Worm (Caenorhabditis elegans) whole organism, L1 larva: Measurements from ENCODE around the gene ard-1.

ENCODE experiments used
- C04F5.9 ChIP-seq: sonication (generic microtip); optimal IDR thresholded peaks from 2 replicates; lab custom pipeline; 2016; ENCODE audit warnings: missing genetic modification characterization, missing compliant biosample characterization
- aha-1 ChIP-seq: fragments of 150-350 bp; optimal IDR thresholded peaks from 2 replicates; lab custom pipeline; 2014; ENCODE audit warnings: missing biosample characterization, missing genetic modification characterization
- alr-1 ChIP-seq: fragments of 200-800 bp; sonication (Bioruptor generic); optimal IDR thresholded peaks from 2 replicates; lab custom pipeline; 2018; ENCODE audit warnings: borderline replicate concordance, mild to moderate bottlenecking, missing genetic modification characterization, missing compliant biosample characterization
- ama-1 ChIP-seq: fragments of 150-350 bp; optimal IDR thresholded peaks from 2 replicates; lab custom pipeline; 2014
- blmp-1 ChIP-seq: fragments of 150-350 bp; optimal IDR thresholded peaks from 2 replicates; lab custom pipeline; 2014; ENCODE audit warnings: missing biosample characterization, missing genetic modification characterization
- ceh-8 ChIP-seq: fragments of 200-800 bp; sonication (Bioruptor generic); optimal IDR thresholded peaks from 2 replicates; lab custom pipeline; 2018; ENCODE audit warnings: mild to moderate bottlenecking, missing genetic modification characterization, moderate library complexity, missing compliant biosample characterization
- ceh-82 ChIP-seq, 3 experiments: fragments of 150-350 bp in 1 of 3; sonication (generic microtip) in 2 of 3; optimal IDR thresholded peaks; 2 replicates each; lab custom pipeline; 2014 to 2017; ENCODE audit warnings: missing biosample characterization in 3 of 3, missing genetic modification characterization in 3 of 3
- ceh-90 ChIP-seq: sonication (generic microtip); optimal IDR thresholded peaks from 2 replicates; lab custom pipeline; 2016; ENCODE audit warnings: missing genetic modification characterization, missing compliant biosample characterization
- dpl-1 ChIP-seq, 3 experiments: fragments of 150-350 bp in 2 of 3; sonication (generic microtip) in 1 of 3; optimal IDR thresholded peaks; 2 replicates each; lab custom pipeline; 2014 to 2017; ENCODE audit warnings: missing biosample characterization in 3 of 3, missing genetic modification characterization in 3 of 3, missing genetic modification reagents in 3 of 3
- dsc-1 ChIP-seq: sonication (generic microtip); optimal IDR thresholded peaks from 2 replicates; lab custom pipeline; 2016; ENCODE audit warnings: mild to moderate bottlenecking, missing genetic modification characterization, missing compliant biosample characterization
- efl-1 ChIP-seq, 4 experiments: fragments of 150-350 bp; optimal IDR thresholded peaks in 3 of 4; peaks in 1 of 4; 1 replicate in 1 of 4; 2 replicates in 3 of 4; lab custom pipeline; 2014; ENCODE audit warnings: missing biosample characterization in 2 of 4, missing genetic modification characterization in 2 of 4, missing genetic modification reagents in 2 of 4
- elt-3 ChIP-seq, 6 experiments: fragments of 150-350 bp in 1 of 6; sonication (generic microtip); optimal IDR thresholded peaks; 2 replicates each; lab custom pipeline; 2017 to 2018; ENCODE audit warnings: missing biosample characterization in 6 of 6, missing genetic modification characterization in 6 of 6, inconsistent platforms in 1 of 6
- ets-5 ChIP-seq: fragments of 200-800 bp; sonication (Bioruptor generic); IDR thresholded peaks from 2 replicates; pipeline ENCODE4 v1.3.6; 2022; ENCODE audit warnings: missing genetic modification characterization, missing compliant biosample characterization
- fkh-8 ChIP-seq: sonication (generic microtip); optimal IDR thresholded peaks from 2 replicates; lab custom pipeline; 2016; ENCODE audit warnings: mild to moderate bottlenecking, missing genetic modification characterization, missing compliant biosample characterization
- fos-1 ChIP-seq: fragments of 150-350 bp; optimal IDR thresholded peaks from 2 replicates; lab custom pipeline; 2014; ENCODE audit warnings: missing biosample characterization, missing genetic modification characterization
- hlh-4 ChIP-seq: sonication (generic microtip); optimal IDR thresholded peaks from 2 replicates; lab custom pipeline; 2016; ENCODE audit warnings: mild to moderate bottlenecking, missing genetic modification characterization, missing compliant biosample characterization
- isw-1 ChIP-seq: fragments of 200-800 bp; sonication (Bioruptor generic); IDR thresholded peaks from 2 replicates; pipeline ENCODE4 v1.3.6; 2022; ENCODE audit warnings: missing genetic modification characterization, missing compliant biosample characterization
- jun-1 ChIP-seq: fragments of 150-350 bp; optimal IDR thresholded peaks from 2 replicates; lab custom pipeline; 2014; ENCODE audit warnings: missing biosample characterization, missing genetic modification reagents, missing genetic modification characterization
- lin-13 ChIP-seq: fragments of 150-350 bp; optimal IDR thresholded peaks from 2 replicates; lab custom pipeline; 2014; ENCODE audit warnings: missing biosample characterization, missing genetic modification reagents, missing genetic modification characterization
- lin-14 ChIP-seq: fragments of 200-800 bp; sonication (Bioruptor generic); optimal IDR thresholded peaks from 2 replicates; lab custom pipeline; 2018; ENCODE audit warnings: mild to moderate bottlenecking, missing genetic modification characterization, moderate library complexity, missing compliant biosample characterization
- lin-35 ChIP-seq, 2 experiments: fragments of 150-350 bp; optimal IDR thresholded peaks; 2 replicates each; lab custom pipeline; 2014; ENCODE audit warnings: missing biosample characterization in 2 of 2, missing genetic modification characterization in 2 of 2, missing genetic modification reagents in 2 of 2
- lir-3 ChIP-seq: sonication (generic microtip); optimal IDR thresholded peaks from 2 replicates; lab custom pipeline; 2016; ENCODE audit warnings: mild to moderate bottlenecking, missing genetic modification characterization, moderate library complexity, missing compliant biosample characterization; ENCODE audit not compliant: poor library complexity
- mdl-1 ChIP-seq, 2 experiments: fragments of 150-350 bp; optimal IDR thresholded peaks; 2 replicates each; lab custom pipeline; 2014 to 2017; ENCODE audit warnings: missing biosample characterization in 2 of 2, missing genetic modification characterization in 2 of 2, inconsistent platforms in 1 of 2
- nhr-12 ChIP-seq: sonication (generic microtip); optimal IDR thresholded peaks from 2 replicates; lab custom pipeline; 2017; ENCODE audit warnings: missing biosample characterization, missing genetic modification characterization
- nhr-20 ChIP-seq: sonication (generic microtip); optimal IDR thresholded peaks from 2 replicates; lab custom pipeline; 2016; ENCODE audit warnings: mild to moderate bottlenecking, missing genetic modification characterization, missing compliant biosample characterization
- nhr-47 ChIP-seq: sonication (generic microtip); optimal IDR thresholded peaks from 2 replicates; lab custom pipeline; 2016; ENCODE audit warnings: mild to moderate bottlenecking, missing genetic modification characterization, moderate library complexity, missing compliant biosample characterization
- nhr-71 ChIP-seq: sonication (generic microtip); optimal IDR thresholded peaks from 2 replicates; lab custom pipeline; 2016; ENCODE audit warnings: mild to moderate bottlenecking, missing genetic modification characterization, moderate library complexity, missing compliant biosample characterization
- nhr-76 ChIP-seq: sonication (generic microtip); optimal IDR thresholded peaks from 2 replicates; lab custom pipeline; 2017; ENCODE audit warnings: missing biosample characterization, missing genetic modification characterization
- nhr-77 ChIP-seq: fragments of 150-350 bp; optimal IDR thresholded peaks from 2 replicates; lab custom pipeline; 2014; ENCODE audit warnings: missing biosample characterization, missing genetic modification characterization
- nhr-84 ChIP-seq: sonication (generic microtip); optimal IDR thresholded peaks from 2 replicates; lab custom pipeline; 2017; ENCODE audit warnings: missing biosample characterization, missing genetic modification characterization
- nhr-85 ChIP-seq: sonication (generic microtip); peaks from one replicate; lab custom pipeline; 2016; ENCODE audit warnings: missing genetic modification characterization, inconsistent platforms, missing compliant biosample characterization
- nhr-90 ChIP-seq: sonication (generic microtip); optimal IDR thresholded peaks from 2 replicates; lab custom pipeline; 2016; ENCODE audit warnings: mild to moderate bottlenecking, missing genetic modification characterization, missing compliant biosample characterization; ENCODE audit not compliant: poor library complexity
- pag-3 ChIP-seq: sonication (generic microtip); optimal IDR thresholded peaks from 2 replicates; lab custom pipeline; 2017; ENCODE audit warnings: missing genetic modification characterization, mild to moderate bottlenecking, missing compliant biosample characterization, antibody characterized with exemption, borderline replicate concordance; ENCODE audit not compliant: insufficient read depth
- rnt-1 ChIP-seq: sonication (generic microtip); optimal IDR thresholded peaks from 2 replicates; lab custom pipeline; 2016; ENCODE audit warnings: mild to moderate bottlenecking, missing genetic modification characterization, moderate library complexity, missing compliant biosample characterization
- skn-1 ChIP-seq: fragments of 150-350 bp; optimal IDR thresholded peaks from 2 replicates; lab custom pipeline; 2014; ENCODE audit warnings: missing biosample characterization, missing genetic modification characterization
- snpc-4 ChIP-seq: fragments of 150-350 bp; optimal IDR thresholded peaks from 2 replicates; lab custom pipeline; 2014; ENCODE audit warnings: missing biosample characterization, missing genetic modification characterization
- snu-23 ChIP-seq: sonication (generic microtip); optimal IDR thresholded peaks from 2 replicates; lab custom pipeline; 2016; ENCODE audit warnings: missing genetic modification characterization, missing compliant biosample characterization
- sptf-1 ChIP-seq: fragments of 150-350 bp; optimal IDR thresholded peaks from 2 replicates; lab custom pipeline; 2014; ENCODE audit warnings: missing biosample characterization, missing genetic modification characterization
- swsn-7 ChIP-seq: sonication (generic microtip); optimal IDR thresholded peaks from 2 replicates; lab custom pipeline; 2016; ENCODE audit warnings: missing genetic modification characterization, missing compliant biosample characterization
- tbx-2 ChIP-seq: sonication (generic microtip); optimal IDR thresholded peaks from 2 replicates; lab custom pipeline; 2016; ENCODE audit warnings: missing genetic modification characterization, missing compliant biosample characterization
- tlp-1 ChIP-seq: fragments of 150-350 bp; optimal IDR thresholded peaks from 2 replicates; lab custom pipeline; 2014; ENCODE audit warnings: missing biosample characterization, missing genetic modification characterization
- unc-86 ChIP-seq: sonication (generic microtip); optimal IDR thresholded peaks from 2 replicates; lab custom pipeline; 2016; ENCODE audit warnings: missing genetic modification characterization, missing compliant biosample characterization
- unc-98 ChIP-seq: fragments of 200-800 bp; sonication (Bioruptor generic); IDR thresholded peaks from 2 replicates; pipeline ENCODE4 v1.3.6; 2022; ENCODE audit warnings: missing genetic modification characterization, missing compliant biosample characterization
- xbp-1 ChIP-seq: sonication (generic microtip); optimal IDR thresholded peaks from 2 replicates; lab custom pipeline; 2016; ENCODE audit warnings: missing genetic modification characterization, missing compliant biosample characterization
- zag-1 ChIP-seq: fragments of 150-350 bp; optimal IDR thresholded peaks from 2 replicates; lab custom pipeline; 2014; ENCODE audit warnings: missing biosample characterization, missing genetic modification characterization
- zip-4 ChIP-seq: fragments of 200-800 bp; sonication (Bioruptor generic); optimal IDR thresholded peaks from 2 replicates; lab custom pipeline; 2018; ENCODE audit warnings: mild to moderate bottlenecking, missing genetic modification characterization, moderate library complexity, missing compliant biosample characterization
- ztf-4 ChIP-seq: fragments of 150-350 bp; optimal IDR thresholded peaks from 2 replicates; lab custom pipeline; 2014; ENCODE audit warnings: missing biosample characterization, missing genetic modification characterization

Gene ard-1

ce11 chrIV:11125200-11125599 is 5.9 kb upstream of the ard-1 start (continued):
- TF ChIP-seq swsn-7 (tag; lab: Kevin White, UChicago) (peak; percentile 60), nhr-47 (tag; lab: Kevin White, UChicago) (peak; percentile 38), fos-1 (tag; lab: Kevin White, UChicago) (no peak), aha-1 (tag; lab: Kevin White, UChicago) (no peak), lir-3 (tag; lab: Kevin White, UChicago) (no peak), skn-1 (tag; lab: Kevin White, UChicago) (no peak), lin-13 (GFP tag; lab: Kevin White, UChicago) (no peak), zip-4 (GFP tag; lab: Kevin White, UChicago) (no peak), zag-1 (tag; lab: Kevin White, UChicago) (no peak), ztf-4 (tag; lab: Kevin White, UChicago) (no peak), lin-14 (GFP tag; lab: Kevin White, UChicago) (peak; percentile 52), tlp-1 (no peak), fkh-8 (peak; percentile 14), ama-1 (lab: Kevin White, UChicago) (no peak), unc-98 (GFP tag; lab: Robert Waterston, UW) (no peak), hlh-4 (tag; lab: Kevin White, UChicago) (no peak), jun-1 (tag; lab: Kevin White, UChicago) (peak; percentile 3), blmp-1 (tag; lab: Kevin White, UChicago) (no peak), nhr-85 (tag; lab: Kevin White, UChicago) (no peak), dpl-1 (GFP tag; optimal IDR thresholded peaks at IDR 0.05; lab: Kevin White, UChicago) (peak in 2 of 3 experiments; percentile 8 to 39), isw-1 (GFP tag; lab: Robert Waterston, UW) (no peak), mdl-1 (tag; optimal IDR thresholded peaks at IDR 0.05; lab: Kevin White, UChicago) (peak in 1 of 2 experiments; percentile 5), nhr-84 (tag; lab: Kevin White, UChicago) (no peak), nhr-90 (tag; lab: Kevin White, UChicago) (no peak), dsc-1 (tag; lab: Kevin White, UChicago) (peak; percentile 41), nhr-77 (no peak), nhr-20 (tag; lab: Kevin White, UChicago) (peak; percentile 37), ceh-8 (GFP tag; lab: Kevin White, UChicago) (peak; percentile 14), tbx-2 (tag; lab: Kevin White, UChicago) (peak; percentile 15), ets-5 (no peak), nhr-76 (no peak), lin-35 (GFP tag; optimal IDR thresholded peaks at IDR 0.05; lab: Kevin White, UChicago) (peak in 1 of 2 experiments; percentile 26), sptf-1 (tag; lab: Kevin White, UChicago) (no peak), snpc-4 (tag; lab: Kevin White, UChicago) (no peak), elt-3 (tag; optimal IDR thresholded peaks at IDR 0.05; lab: Kevin White, UChicago) (no peak), alr-1 (tag; lab: Kevin White, UChicago) (no peak), ceh-82 (tag; optimal IDR thresholded peaks at IDR 0.05; lab: Kevin White, UChicago) (peak in 1 of 3 experiments; percentile 43), pag-3 (tag; lab: Kevin White, UChicago) (no peak)

- TF ChIP-seq dpl-1 (GFP tag; optimal IDR thresholded peaks at IDR 0.05; lab: Kevin White, UChicago) (peak; percentile 75 to 85 (median 76)), nhr-85 (tag; lab: Kevin White, UChicago) (peak; percentile 75), ztf-4 (tag; lab: Kevin White, UChicago) (no peak), dsc-1 (tag; lab: Kevin White, UChicago) (peak; percentile 27), rnt-1 (tag; lab: Kevin White, UChicago) (peak; percentile 9), ceh-82 (tag; optimal IDR thresholded peaks at IDR 0.05; lab: Kevin White, UChicago) (peak in 1 of 3 experiments; percentile 22), lin-35 (GFP tag; optimal IDR thresholded peaks at IDR 0.05; lab: Kevin White, UChicago) (peak; percentile 82 to 91), C04F5.9 (no peak), snpc-4 (tag; lab: Kevin White, UChicago) (no peak), snu-23 (GFP tag; lab: Kevin White, UChicago) (peak; percentile 25), skn-1 (tag; lab: Kevin White, UChicago) (no peak), elt-3 (tag; optimal IDR thresholded peaks at IDR 0.05; lab: Kevin White, UChicago) (no peak), nhr-12 (no peak), efl-1 (optimal IDR thresholded peaks at IDR 0.05; lab: Kevin White, UChicago) (peak in 1 of 2 experiments; percentile 77), efl-1 (GFP tag; optimal IDR thresholded peaks at IDR 0.05 in 1 of 2; lab: Kevin White, UChicago) (peak; percentile 86 to 98), nhr-71 (tag; lab: Kevin White, UChicago) (peak; percentile 31), ceh-90 (tag; lab: Kevin White, UChicago) (no peak), xbp-1 (peak; percentile 54), nhr-84 (tag; lab: Kevin White, UChicago) (no peak), unc-86 (tag; lab: Kevin White, UChicago) (no peak)
Measured at ce11 chrIV:11125604-11126003, 5.5 kb upstream of the ard-1 start.
